Worm (Caenorhabditis elegans) whole organism, mixed stage, embryonic: Measurements from ENCODE around the gene ZK721.4.

ENCODE experiments used
- M03D4.4 ChIP-seq: sonication (generic microtip); optimal IDR thresholded peaks from 2 replicates; lab custom pipeline; 2017; ENCODE audit warnings: mild to moderate bottlenecking, missing genetic modification characterization, missing compliant biosample characterization
- bed-3 ChIP-seq: fragments of 200-800 bp; sonication (Bioruptor generic); optimal IDR thresholded peaks from 3 replicates; lab custom pipeline; 2018; ENCODE audit warnings: mild to moderate bottlenecking, missing genetic modification characterization, moderate library complexity, missing compliant biosample characterization
- blmp-1 ChIP-seq: fragments of 150-350 bp; optimal IDR thresholded peaks from 2 replicates; lab custom pipeline; 2014; ENCODE audit warnings: missing biosample characterization, missing genetic modification characterization
- ceh-39 ChIP-seq: fragments of 150-350 bp; optimal IDR thresholded peaks from 2 replicates; lab custom pipeline; 2014; ENCODE audit warnings: missing biosample characterization, missing genetic modification characterization
- ceh-43 ChIP-seq: fragments of 200-800 bp; sonication (Bioruptor generic); optimal IDR thresholded peaks from 2 replicates; lab custom pipeline; 2018; ENCODE audit warnings: mild to moderate bottlenecking, missing genetic modification characterization, moderate library complexity, missing compliant biosample characterization
- ceh-83 ChIP-seq: fragments of 200-800 bp; sonication (Bioruptor generic); optimal IDR thresholded peaks from 2 replicates; lab custom pipeline; 2018; ENCODE audit warnings: mild to moderate bottlenecking, missing genetic modification characterization, missing compliant biosample characterization
- ces-1 ChIP-seq: fragments of 150-350 bp; optimal IDR thresholded peaks from 2 replicates; lab custom pipeline; 2014; ENCODE audit warnings: missing biosample characterization, missing genetic modification reagents, missing genetic modification characterization
- cnd-1 ChIP-seq: fragments of 200-800 bp; sonication (Bioruptor generic); optimal IDR thresholded peaks from 2 replicates; lab custom pipeline; 2018; ENCODE audit warnings: mild to moderate bottlenecking, missing genetic modification characterization, missing compliant biosample characterization
- drap-1 ChIP-seq: fragments of 200-800 bp; sonication (Bioruptor generic); optimal IDR thresholded peaks from 3 replicates; lab custom pipeline; 2018; ENCODE audit warnings: mild to moderate bottlenecking, missing genetic modification characterization, missing compliant biosample characterization
- elt-1 ChIP-seq: sonication (generic microtip); optimal IDR thresholded peaks from 2 replicates; lab custom pipeline; 2017; ENCODE audit warnings: missing genetic modification characterization, mild to moderate bottlenecking, missing compliant biosample characterization, antibody characterized with exemption, moderate library complexity, borderline replicate concordance; ENCODE audit not compliant: insufficient read depth
- elt-3 ChIP-seq: fragments of 150-350 bp; optimal IDR thresholded peaks from 2 replicates; lab custom pipeline; 2014; ENCODE audit warnings: missing biosample characterization, missing genetic modification characterization
- flh-1 ChIP-seq: fragments of 200-800 bp; sonication (Bioruptor generic); optimal IDR thresholded peaks from 2 replicates; lab custom pipeline; 2018; ENCODE audit warnings: mild to moderate bottlenecking, missing genetic modification characterization, moderate library complexity, missing compliant biosample characterization
- ham-2 ChIP-seq: fragments of 200-800 bp; sonication (Bioruptor generic); optimal IDR thresholded peaks from 2 replicates; lab custom pipeline; 2018; ENCODE audit warnings: mild to moderate bottlenecking, missing genetic modification characterization, missing compliant biosample characterization
- hlh-1 ChIP-seq: fragments of 150-350 bp; optimal IDR thresholded peaks from 2 replicates; lab custom pipeline; 2014; ENCODE audit warnings: missing biosample characterization, missing genetic modification reagents, missing genetic modification characterization
- lin-13 ChIP-seq: fragments of 150-350 bp; optimal IDR thresholded peaks from 2 replicates; lab custom pipeline; 2014; ENCODE audit warnings: missing biosample characterization, missing genetic modification characterization
- lin-32 ChIP-seq: fragments of 200-800 bp; sonication (Bioruptor generic); optimal IDR thresholded peaks from 2 replicates; lab custom pipeline; 2018; ENCODE audit warnings: mild to moderate bottlenecking, missing genetic modification characterization, missing compliant biosample characterization
- lsy-2 ChIP-seq: fragments of 150-350 bp; optimal IDR thresholded peaks from 2 replicates; lab custom pipeline; 2014; ENCODE audit warnings: missing biosample characterization, missing genetic modification characterization
- mab-5 ChIP-seq: fragments of 150-350 bp; optimal IDR thresholded peaks from 2 replicates; lab custom pipeline; 2014; ENCODE audit warnings: missing biosample characterization, missing genetic modification characterization
- mep-1 ChIP-seq: fragments of 150-350 bp; optimal IDR thresholded peaks from 2 replicates; lab custom pipeline; 2017; ENCODE audit warnings: missing biosample characterization, missing genetic modification reagents, missing genetic modification characterization, inconsistent platforms
- mls-2 ChIP-seq: sonication (generic microtip); optimal IDR thresholded peaks from 2 replicates; lab custom pipeline; 2016; ENCODE audit warnings: mild to moderate bottlenecking, missing genetic modification characterization, moderate library complexity, missing compliant biosample characterization
- nhr-12 ChIP-seq: fragments of 150-350 bp; optimal IDR thresholded peaks from 2 replicates; lab custom pipeline; 2014; ENCODE audit warnings: missing biosample characterization, missing genetic modification characterization
- nhr-2 ChIP-seq: fragments of 150-350 bp; optimal IDR thresholded peaks from 2 replicates; lab custom pipeline; 2014; ENCODE audit warnings: missing biosample characterization, missing genetic modification characterization
- nhr-237 ChIP-seq: fragments of 150-350 bp; optimal IDR thresholded peaks from 2 replicates; lab custom pipeline; 2014; ENCODE audit warnings: missing biosample characterization, missing genetic modification characterization
- nhr-28 ChIP-seq: fragments of 150-350 bp; optimal IDR thresholded peaks from 2 replicates; lab custom pipeline; 2014; ENCODE audit warnings: missing biosample characterization, missing genetic modification characterization
- pha-4 ChIP-seq: fragments of 150-350 bp; optimal IDR thresholded peaks from 2 replicates; lab custom pipeline; 2018; ENCODE audit warnings: missing biosample characterization, missing genetic modification reagents, missing genetic modification characterization
- sem-2 ChIP-seq: fragments of 200-800 bp; sonication (Bioruptor generic); optimal IDR thresholded peaks from 2 replicates; lab custom pipeline; 2018; ENCODE audit warnings: mild to moderate bottlenecking, missing genetic modification characterization, missing compliant biosample characterization
- snpc-4 ChIP-seq: fragments of 150-350 bp; optimal IDR thresholded peaks from 2 replicates; lab custom pipeline; 2014; ENCODE audit warnings: missing biosample characterization, missing genetic modification characterization
- sptf-1 ChIP-seq: sonication (generic microtip); optimal IDR thresholded peaks from 2 replicates; lab custom pipeline; 2017; ENCODE audit warnings: mild to moderate bottlenecking, missing genetic modification characterization, moderate library complexity, missing compliant biosample characterization
- tbx-8 ChIP-seq: fragments of 200-800 bp; sonication (Bioruptor generic); optimal IDR thresholded peaks from 2 replicates; lab custom pipeline; 2018; ENCODE audit warnings: mild to moderate bottlenecking, missing genetic modification characterization, moderate library complexity, missing compliant biosample characterization
- unc-120 ChIP-seq: sonication (generic microtip); optimal IDR thresholded peaks from 2 replicates; lab custom pipeline; 2017; ENCODE audit warnings: missing genetic modification characterization, missing compliant biosample characterization; ENCODE audit not compliant: poor library complexity, severe bottlenecking
- unc-39 ChIP-seq: fragments of 150-350 bp; optimal IDR thresholded peaks from 2 replicates; lab custom pipeline; 2014; ENCODE audit warnings: missing biosample characterization, missing genetic modification characterization
- unc-62 ChIP-seq: fragments of 150-350 bp; optimal IDR thresholded peaks from 2 replicates; lab custom pipeline; 2014; ENCODE audit warnings: missing biosample characterization, missing genetic modification reagents, missing genetic modification characterization
- zip-8 ChIP-seq: fragments of 150-350 bp; optimal IDR thresholded peaks from 2 replicates; lab custom pipeline; 2014; ENCODE audit warnings: missing biosample characterization, missing genetic modification characterization

Gene ZK721.4

ce11 chrX:8810908-8811307 is 32.2 kb downstream of the ZK721.4 start, which contains the start of gene R04E5.9:
Gene R04E5.9, minus strand, starts transcription at chrX:8811142.
- TF ChIP-seq nhr-2 (tag; lab: Kevin White, UChicago) (no peak), tbx-8 (GFP tag; lab: Kevin White, UChicago) (no peak), unc-62 (GFP tag; lab: Kevin White, UChicago) (peak; percentile 48), mab-5 (tag; lab: Kevin White, UChicago) (no peak), ceh-39 (peak; percentile 66), mls-2 (no peak), hlh-1 (tag; lab: Kevin White, UChicago) (peak; percentile 50), elt-3 (no peak), lsy-2 (tag; lab: Kevin White, UChicago) (peak; percentile 26), M03D4.4 (peak; percentile 29), cnd-1 (tag; lab: Kevin White, UChicago) (peak; percentile 54), drap-1 (GFP tag; lab: Kevin White, UChicago) (peak; percentile 20), sptf-1 (tag; lab: Kevin White, UChicago) (peak; percentile 76), nhr-237 (tag; lab: Kevin White, UChicago) (peak; percentile 64), nhr-28 (tag; lab: Kevin White, UChicago) (no peak), elt-1 (tag; lab: Kevin White, UChicago) (no peak), lin-32 (GFP tag; lab: Kevin White, UChicago) (no peak), nhr-12 (tag; lab: Kevin White, UChicago) (no peak), snpc-4 (no peak), ham-2 (peak; percentile 1), unc-120 (tag; lab: Kevin White, UChicago) (peak; percentile 69), zip-8 (tag; lab: Kevin White, UChicago) (no peak), unc-39 (tag; lab: Kevin White, UChicago) (no peak), pha-4 (tag; lab: Kevin White, UChicago) (peak; percentile 75), mep-1 (peak; percentile 56), ceh-43 (GFP tag; lab: Kevin White, UChicago) (no peak), ceh-83 (peak; percentile 29), bed-3 (GFP tag; lab: Kevin White, UChicago) (no peak), blmp-1 (tag; lab: Kevin White, UChicago) (no peak), ces-1 (GFP tag; lab: Kevin White, UChicago) (peak; percentile 56), sem-2 (GFP tag; lab: Kevin White, UChicago) (no peak), lin-13 (tag; lab: Kevin White, UChicago) (peak; percentile 30), flh-1 (GFP tag; lab: Kevin White, UChicago) (no peak)

ce11 chrX:8811916-8812315 is 33.3 kb downstream of the ZK721.4 start, which contains the start of gene cnnm-2:
Gene cnnm-2, plus strand, starts transcription at chrX:8812105.
- TF ChIP-seq ces-1 (GFP tag; lab: Kevin White, UChicago) (no peak), pha-4 (tag; lab: Kevin White, UChicago) (no peak), ceh-83 (no peak), mep-1 (no peak), unc-62 (GFP tag; lab: Kevin White, UChicago) (no peak), bed-3 (GFP tag; lab: Kevin White, UChicago) (no peak), ceh-43 (GFP tag; lab: Kevin White, UChicago) (no peak), mab-5 (tag; lab: Kevin White, UChicago) (no peak), mls-2 (no peak)

DNA sequence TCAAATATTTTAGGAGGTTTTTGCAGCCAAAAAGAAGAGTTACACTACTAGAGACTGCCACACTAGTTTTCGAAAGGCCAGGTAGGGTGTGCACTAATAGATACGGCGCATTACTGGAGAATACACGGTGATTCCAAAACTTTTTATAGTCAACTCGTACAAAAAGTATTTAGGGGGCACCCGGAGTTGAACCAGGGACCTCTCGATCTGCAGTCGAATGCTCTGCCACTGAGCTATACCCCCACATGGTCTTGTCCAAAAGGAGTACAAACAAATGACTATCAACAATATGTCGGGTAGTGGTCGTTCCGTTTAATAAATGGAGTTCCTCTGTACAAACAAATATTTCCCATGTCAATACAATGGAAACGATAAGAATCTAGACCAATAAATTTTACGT is 39.3 kb downstream of the ZK721.4 start:
- TF ChIP-seq tbx-8 (GFP tag; lab: Kevin White, UChicago): peak; percentile 20
- peak; percentile 50 for TF ChIP-seq sem-2 (GFP tag; lab: Kevin White, UChicago)
- peak; percentile 17 for TF ChIP-seq lin-32 (GFP tag; lab: Kevin White, UChicago)
- no peak for TF ChIP-seq mep-1
- TF ChIP-seq M03D4.4: peak; percentile 34
- peak; percentile 9 for TF ChIP-seq mls-2
- TF ChIP-seq cnd-1 (tag; lab: Kevin White, UChicago): peak; percentile 38
- TF ChIP-seq pha-4 (tag; lab: Kevin White, UChicago): peak; percentile 71
- peak; percentile 46 for TF ChIP-seq ceh-83
- TF ChIP-seq sptf-1 (tag; lab: Kevin White, UChicago): peak; percentile 48
- peak; percentile 50 for TF ChIP-seq drap-1 (GFP tag; lab: Kevin White, UChicago)
- TF ChIP-seq ceh-39: no peak
- no peak for TF ChIP-seq lin-13 (tag; lab: Kevin White, UChicago)
